Worm (Caenorhabditis elegans): ENCODE results near the gene F35B3.3.

DNA sequence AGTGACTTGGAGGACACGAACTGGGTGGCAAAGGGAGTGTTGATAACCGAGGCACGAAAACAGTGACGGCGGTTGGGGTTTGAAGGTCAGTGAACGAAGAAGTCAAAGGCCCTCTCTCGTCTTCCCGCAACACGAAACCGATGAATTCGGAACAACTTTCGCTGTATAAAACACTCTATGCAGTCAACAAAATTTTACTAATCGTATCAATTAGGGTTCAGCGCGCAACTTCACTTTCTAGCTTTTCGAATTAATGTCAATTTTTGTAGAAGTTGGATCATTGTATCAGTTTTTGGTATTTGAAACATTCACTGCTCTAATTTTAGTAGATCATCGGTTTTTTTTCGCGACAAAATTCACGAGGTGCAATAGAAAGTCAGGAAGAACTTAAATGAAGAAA, 25.4 kb downstream of the F35B3.3 start:
- no peak for TF ChIP-seq ama-1 (optimal IDR thresholded peaks at IDR 0.05)
- no peak for TF ChIP-seq pes-1 (GFP tag; IDR thresholded peaks at IDR 0.05)
- no peak for TF ChIP-seq ceh-36 (tag; optimal IDR thresholded peaks at IDR 0.05)
- no peak for TF ChIP-seq ets-7 (tag; optimal IDR thresholded peaks at IDR 0.05)
- no peak for TF ChIP-seq tra-4 (tag; optimal IDR thresholded peaks at IDR 0.05)
- TF ChIP-seq scrt-1 (GFP tag; IDR thresholded peaks at IDR 0.05): no peak
- TF ChIP-seq tbx-11 (GFP tag; IDR thresholded peaks at IDR 0.05): no peak
- TF ChIP-seq F13C5.2 (tag; optimal IDR thresholded peaks at IDR 0.05): no peak
- TF ChIP-seq sea-1 (GFP tag; conservative IDR thresholded peaks at IDR 0.05): no peak
- TF ChIP-seq aly-1 (tag; optimal IDR thresholded peaks at IDR 0.05): no peak
- TF ChIP-seq ceh-13 (GFP tag; optimal IDR thresholded peaks at IDR 0.05): no peak
